Worm (Caenorhabditis elegans) whole organism, L4/young adult: ENCODE data around the gene spt-4.

Source experiments
- dao-5 ChIP-seq: sonication (generic microtip); optimal IDR thresholded peaks from 2 replicates; lab custom pipeline; 2016; ENCODE audit warnings: missing genotype, missing genetic modification characterization, moderate library complexity, missing compliant biosample characterization
- him-1 ChIP-seq: sonication (generic microtip); optimal IDR thresholded peaks from 2 replicates; lab custom pipeline; 2016; ENCODE audit warnings: missing genotype, missing genetic modification reagents, missing genetic modification characterization, missing compliant biosample characterization

DNA sequence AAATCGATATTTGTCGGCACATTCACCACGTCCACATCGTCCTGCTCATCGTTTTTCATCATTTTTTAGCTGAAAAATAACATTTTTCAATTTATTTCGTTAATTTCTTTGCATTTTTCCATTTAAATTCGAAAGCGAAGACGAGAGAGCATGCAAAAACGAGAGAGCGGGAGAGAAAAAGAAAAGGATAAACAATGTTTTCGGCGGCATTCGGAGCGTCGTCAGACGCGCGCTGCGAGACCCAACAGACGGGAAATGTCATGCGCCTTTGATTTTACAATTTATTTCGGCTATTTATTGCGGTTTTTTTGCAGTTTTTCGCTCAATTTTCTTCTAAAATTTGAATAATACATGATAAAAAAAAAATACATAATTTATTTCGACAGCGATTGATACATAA, 16.8 kb upstream of the spt-4 start, which contains the start of gene attf-3:
- TF ChIP-seq him-1 (tag; lab: Kevin White, UChicago), result no peak
- TF ChIP-seq dao-5 (tag; lab: Kevin White, UChicago), result no peak
